Fruit fly (Drosophila melanogaster): ENCODE data around the gene CG14050.
A peak's percentile ranks its signal among the peaks of the same experiment; 100 is the strongest.

Gene CG14050

dm6 chrX:2295435-2296229 is 30.4 kb downstream of the CG14050 start, which contains the start of gene Raf (continued):
- TF ChIP-seq insv (GFP tag; optimal IDR thresholded peaks at IDR 0.05) (no peak), wor (GFP tag; IDR thresholded peaks at IDR 0.05) (no peak), cg (GFP tag; optimal IDR thresholded peaks at IDR 0.05) (peak; percentile 36), CG10959 (GFP tag; IDR thresholded peaks at IDR 0.05) (no peak), CG8290 (GFP tag; optimal IDR thresholded peaks at IDR 0.05) (no peak), CG8290 (tag; optimal IDR thresholded peaks at IDR 0.05) (no peak), sens-2 (GFP tag; IDR thresholded peaks at IDR 0.05) (no peak), Hr39 (optimal IDR thresholded peaks at IDR 0.05) (no peak), CG4282 (GFP tag; optimal IDR thresholded peaks at IDR 0.05) (no peak), D (optimal IDR thresholded peaks at IDR 0.05) (no peak), D (GFP tag; optimal IDR thresholded peaks at IDR 0.05) (no peak), nau (GFP tag; optimal IDR thresholded peaks at IDR 0.05) (peak; percentile 89), Ptx1 (GFP tag; IDR thresholded peaks at IDR 0.05) (no peak), CG6683 (GFP tag; optimal IDR thresholded peaks at IDR 0.05) (no peak), Nf-YA (GFP tag; IDR thresholded peaks at IDR 0.05) (no peak), bsh (GFP tag; optimal IDR thresholded peaks at IDR 0.05) (no peak), Doc2 (GFP tag; IDR thresholded peaks at IDR 0.05) (no peak), sqz (GFP tag; optimal IDR thresholded peaks at IDR 0.05) (no peak), PHDP (tag; optimal IDR thresholded peaks at IDR 0.05) (no peak), vfl (GFP tag; optimal IDR thresholded peaks at IDR 0.05) (no peak), NFAT (GFP tag; IDR thresholded peaks at IDR 0.05) (no peak), Opbp (GFP tag; IDR thresholded peaks at IDR 0.05; ENCODE audit: partially characterized antibody) (no peak), CG12236 (GFP tag; optimal IDR thresholded peaks at IDR 0.05) (no peak), CG11247 (GFP tag; IDR thresholded peaks at IDR 0.05) (no peak; the same call in 1 of the 2 replicates), CG34422 (GFP tag; IDR thresholded peaks at IDR 0.05) (no peak), Xbp1 (GFP tag; optimal IDR thresholded peaks at IDR 0.05) (no peak), CG8924 (tag; optimal IDR thresholded peaks at IDR 0.05) (no peak), Ravus (GFP tag; IDR thresholded peaks at IDR 0.05) (no peak), tll (GFP tag; optimal IDR thresholded peaks at IDR 0.05) (no peak), lab (GFP tag; optimal IDR thresholded peaks at IDR 0.05) (no peak), bigmax (GFP tag; optimal IDR thresholded peaks at IDR 0.05) (no peak), Rfx (GFP tag; IDR thresholded peaks at IDR 0.05) (no peak; the same call in 1 of the 2 replicates), CG16779 (GFP tag; IDR thresholded peaks at IDR 0.05) (no peak), Nf-YC (tag; optimal IDR thresholded peaks at IDR 0.05) (no peak), Fer2 (tag; optimal IDR thresholded peaks at IDR 0.05) (peak; percentile 63), Usf (GFP tag; optimal IDR thresholded peaks at IDR 0.05) (no peak), CG17186 (GFP tag; optimal IDR thresholded peaks at IDR 0.05) (no peak), CG1024 (GFP tag; IDR thresholded peaks at IDR 0.05) (no peak), CG15073 (GFP tag; optimal IDR thresholded peaks at IDR 0.05) (peak; percentile 63), maf-S (GFP tag; optimal IDR thresholded peaks at IDR 0.05) (no peak), CG2116 (GFP tag; optimal IDR thresholded peaks at IDR 0.05) (no peak), gsb-n (tag; optimal IDR thresholded peaks at IDR 0.05) (no peak), chif (GFP tag; optimal IDR thresholded peaks at IDR 0.05) (no peak), CG4360 (GFP tag; IDR thresholded peaks at IDR 0.05) (peak; percentile 51; the same call in 1 of the 2 replicates), sd (tag; optimal IDR thresholded peaks at IDR 0.05) (peak; percentile 16), CG13287 (GFP tag; IDR thresholded peaks at IDR 0.05; ENCODE audit: partially characterized antibody) (0 out of 2 replicates have a peak, but pooled peaks have one; percentile 13), Hr78 (GFP tag; optimal IDR thresholded peaks at IDR 0.05) (no peak), CG17829 (tag; optimal IDR thresholded peaks at IDR 0.05) (no peak), sc (optimal IDR thresholded peaks at IDR 0.05) (no peak), sc (GFP tag; optimal IDR thresholded peaks at IDR 0.05) (no peak)
